Worm (Caenorhabditis elegans) whole organism, young adult: Measurements from ENCODE around the gene F41G3.20.

Experiments
- B0019.2 ChIP-seq: fragments of 200-800 bp; sonication (Bioruptor generic); conservative IDR thresholded peaks from 2 replicates; pipeline ENCODE4 v1.3.6; 2022; ENCODE audit warnings: missing genetic modification reagents, missing genetic modification characterization, missing compliant biosample characterization
- B0035.1 ChIP-seq: sonication (generic microtip); optimal IDR thresholded peaks from 2 replicates; lab custom pipeline; 2016; ENCODE audit warnings: missing genetic modification characterization, mild to moderate bottlenecking, missing compliant biosample characterization, missing genotype, missing genetic modification reagents
- B0336.3 ChIP-seq: fragments of 200-800 bp; sonication (Bioruptor generic); IDR thresholded peaks from 2 replicates; pipeline ENCODE4 v1.3.6; 2022; ENCODE audit warnings: missing genetic modification characterization, missing compliant biosample characterization
- F10E7.11 ChIP-seq: sonication (generic microtip); optimal IDR thresholded peaks from 2 replicates; lab custom pipeline; 2017; ENCODE audit warnings: mild to moderate bottlenecking, missing genetic modification characterization, moderate library complexity, missing compliant biosample characterization
- F39B2.1 ChIP-seq: fragments of 200-800 bp; sonication (Bioruptor generic); IDR thresholded peaks from 2 replicates; pipeline ENCODE4 v1.3.6; 2022; ENCODE audit warnings: missing genetic modification reagents, missing genetic modification characterization, missing compliant biosample characterization
- T26A5.8 ChIP-seq: sonication (generic microtip); optimal IDR thresholded peaks from 2 replicates; lab custom pipeline; 2016; ENCODE audit warnings: missing genetic modification characterization, missing compliant biosample characterization
- Y56A3A.18 ChIP-seq: fragments of 200-800 bp; sonication (Bioruptor generic); IDR thresholded peaks from 2 replicates; pipeline ENCODE4 v1.3.6; 2022; ENCODE audit warnings: missing genetic modification reagents, missing genetic modification characterization, missing compliant biosample characterization
- atf-7 ChIP-seq: sonication (generic microtip); optimal IDR thresholded peaks from 2 replicates; lab custom pipeline; 2017; ENCODE audit warnings: mild to moderate bottlenecking, missing genetic modification characterization, missing compliant biosample characterization
- attf-5 ChIP-seq: fragments of 200-800 bp; sonication (Bioruptor generic); optimal IDR thresholded peaks from 2 replicates; lab custom pipeline; 2018; ENCODE audit warnings: mild to moderate bottlenecking, missing genetic modification characterization, missing compliant biosample characterization
- attf-6 ChIP-seq: fragments of 200-800 bp; sonication (Bioruptor generic); IDR thresholded peaks from 2 replicates; pipeline ENCODE4 v1.3.6; 2022; ENCODE audit warnings: missing genetic modification reagents, missing genetic modification characterization, missing compliant biosample characterization
- bed-2 ChIP-seq: fragments of 200-800 bp; sonication (Bioruptor generic); IDR thresholded peaks from 2 replicates; pipeline ENCODE4 v1.3.6; 2022; ENCODE audit warnings: missing genetic modification reagents, missing genetic modification characterization, missing compliant biosample characterization
- cebp-2 ChIP-seq: fragments of 200-800 bp; sonication (Bioruptor generic); IDR thresholded peaks from 2 replicates; pipeline ENCODE4 v1.3.6; 2022; ENCODE audit warnings: missing genetic modification characterization, missing compliant biosample characterization
- ceh-100 ChIP-seq: fragments of 200-800 bp; sonication (Bioruptor generic); IDR thresholded peaks from 2 replicates; pipeline ENCODE4 v1.3.6; 2022; ENCODE audit warnings: missing genetic modification reagents, missing genetic modification characterization, missing compliant biosample characterization
- ceh-27 ChIP-seq: fragments of 200-800 bp; sonication (Bioruptor generic); optimal IDR thresholded peaks from 2 replicates; lab custom pipeline; 2018; ENCODE audit warnings: mild to moderate bottlenecking, missing genetic modification characterization, moderate library complexity, missing compliant biosample characterization
- ceh-79 ChIP-seq: sonication (generic microtip); optimal IDR thresholded peaks from 2 replicates; lab custom pipeline; 2017; ENCODE audit warnings: mild to moderate bottlenecking, missing genetic modification characterization, missing compliant biosample characterization
- dpff-1 ChIP-seq: sonication (generic microtip); optimal IDR thresholded peaks from 2 replicates; lab custom pipeline; 2017; ENCODE audit warnings: mild to moderate bottlenecking, missing genetic modification characterization, missing compliant biosample characterization
- dpl-1 ChIP-seq: fragments of 150-350 bp; optimal IDR thresholded peaks from 2 replicates; lab custom pipeline; 2014; ENCODE audit warnings: missing biosample characterization, missing genetic modification reagents, missing genetic modification characterization
- egl-44 ChIP-seq: fragments of 200-800 bp; sonication (Bioruptor generic); IDR thresholded peaks from 2 replicates; pipeline ENCODE4 v1.3.6; 2022; ENCODE audit warnings: missing genetic modification reagents, missing genetic modification characterization, missing compliant biosample characterization
- hlh-12 ChIP-seq: sonication (generic microtip); optimal IDR thresholded peaks from 2 replicates; lab custom pipeline; 2016; ENCODE audit warnings: missing genetic modification characterization, missing compliant biosample characterization
- hsf-1 ChIP-seq: fragments of 200-800 bp; sonication (Bioruptor generic); IDR thresholded peaks from 2 replicates; pipeline ENCODE4 v1.3.6; 2022; ENCODE audit warnings: missing genetic modification reagents, missing genetic modification characterization, missing compliant biosample characterization
- let-526 ChIP-seq: fragments of 200-800 bp; sonication (Bioruptor generic); IDR thresholded peaks from 2 replicates; pipeline ENCODE4 v1.3.6; 2022; ENCODE audit warnings: missing genetic modification reagents, missing genetic modification characterization, missing compliant biosample characterization
- lsl-1 ChIP-seq: fragments of 200-800 bp; sonication (Bioruptor generic); optimal IDR thresholded peaks from 2 replicates; lab custom pipeline; 2018; ENCODE audit warnings: mild to moderate bottlenecking, missing genetic modification characterization, moderate library complexity, missing compliant biosample characterization
- mcd-1 ChIP-seq: fragments of 200-800 bp; sonication (Bioruptor generic); IDR thresholded peaks from 2 replicates; pipeline ENCODE4 v1.3.6; 2022; ENCODE audit warnings: missing genetic modification reagents, missing genetic modification characterization, missing compliant biosample characterization
- mxl-1 ChIP-seq: sonication (generic microtip); optimal IDR thresholded peaks from 2 replicates; lab custom pipeline; 2016; ENCODE audit warnings: missing genetic modification characterization, missing compliant biosample characterization
- nhr-120 ChIP-seq: fragments of 200-800 bp; sonication (Bioruptor generic); IDR thresholded peaks from 2 replicates; pipeline ENCODE4 v1.3.6; 2022; ENCODE audit warnings: missing genetic modification characterization, missing compliant biosample characterization
- nhr-27 ChIP-seq: fragments of 200-800 bp; sonication (Bioruptor generic); optimal IDR thresholded peaks from 2 replicates; lab custom pipeline; 2018; ENCODE audit warnings: mild to moderate bottlenecking, missing genetic modification characterization, moderate library complexity, missing compliant biosample characterization
- nhr-90 ChIP-seq: sonication (generic microtip); optimal IDR thresholded peaks from 2 replicates; lab custom pipeline; 2016; ENCODE audit warnings: missing genotype, mild to moderate bottlenecking, missing genetic modification characterization, missing compliant biosample characterization
- rec-8 ChIP-seq, 2 experiments: sonication (generic microtip); optimal IDR thresholded peaks; 2 replicates each; lab custom pipeline; 2016; ENCODE audit warnings: mild to moderate bottlenecking in 2 of 2, missing genetic modification characterization in 2 of 2, missing genetic modification reagents in 2 of 2, missing genotype in 2 of 2, missing biosample characterization in 1 of 2, missing compliant biosample characterization in 1 of 2, moderate library complexity in 1 of 2
- repo-1 ChIP-seq: sonication (generic microtip); optimal IDR thresholded peaks from 2 replicates; lab custom pipeline; 2017; ENCODE audit warnings: mild to moderate bottlenecking, missing genetic modification characterization, missing compliant biosample characterization
- somi-1 ChIP-seq: fragments of 200-800 bp; sonication (Bioruptor generic); optimal IDR thresholded peaks from 2 replicates; lab custom pipeline; 2018; ENCODE audit warnings: mild to moderate bottlenecking, missing genetic modification characterization, missing compliant biosample characterization
- tbx-9 ChIP-seq: sonication (generic microtip); optimal IDR thresholded peaks from 2 replicates; lab custom pipeline; 2016; ENCODE audit warnings: borderline replicate concordance, missing genetic modification characterization, inconsistent platforms, missing compliant biosample characterization
- xnd-1 ChIP-seq: sonication (generic microtip); optimal IDR thresholded peaks from 2 replicates; lab custom pipeline; 2016; ENCODE audit warnings: missing genotype, missing genetic modification reagents, missing genetic modification characterization, missing compliant biosample characterization
- ztf-6 ChIP-seq: fragments of 200-800 bp; sonication (Bioruptor generic); IDR thresholded peaks from 2 replicates; pipeline ENCODE4 v1.3.6; 2022; ENCODE audit warnings: missing genetic modification reagents, missing genetic modification characterization, missing compliant biosample characterization

The F41G3.20 gene

DNA sequence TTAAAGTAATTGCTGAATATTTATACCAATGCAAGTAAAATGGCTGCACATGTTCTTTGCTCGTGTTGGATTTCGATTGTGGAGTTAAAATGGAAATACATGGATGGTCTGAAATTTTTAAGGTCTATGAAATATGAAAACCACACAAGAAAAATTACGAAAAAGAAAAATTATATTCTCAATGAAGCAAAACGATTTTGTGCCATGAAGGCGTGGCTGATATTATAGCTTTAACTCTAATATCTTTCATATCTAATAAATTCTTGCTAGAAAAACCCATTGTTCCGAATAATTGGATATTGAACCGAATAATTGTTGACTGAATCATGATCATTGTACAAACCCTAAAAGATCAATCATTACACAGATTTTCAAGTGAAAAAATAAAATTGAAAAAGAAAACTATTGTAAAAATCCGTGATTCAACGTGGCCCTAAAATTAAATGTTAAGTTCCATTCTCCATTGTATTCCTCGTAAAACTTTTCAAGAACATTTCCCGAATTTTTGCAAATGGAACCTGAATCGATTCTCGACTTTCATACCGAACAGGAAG is 3.9 kb upstream of the F41G3.20 start, which contains the start of the genes srx-95 and fis-1:
Gene srx-95, minus strand, starts transcription at position 101 of the 554 bp plus-strand sequence.
Gene fis-1, plus strand, starts transcription at position 504 of the 554 bp plus-strand sequence.
- TF ChIP-seq hsf-1 (no peak), nhr-90 (tag; lab: Kevin White, UChicago) (no peak), let-526 (GFP tag; lab: Robert Waterston, UW) (no peak), F39B2.1 (GFP tag; lab: Robert Waterston, UW) (no peak), ztf-6 (no peak), attf-6 (GFP tag; lab: Robert Waterston, UW) (no peak), lsl-1 (GFP tag; lab: Kevin White, UChicago) (no peak), mxl-1 (tag; lab: Kevin White, UChicago) (no peak), B0019.2 (GFP tag; lab: Robert Waterston, UW) (no peak), hlh-12 (tag; lab: Kevin White, UChicago) (no peak), dpl-1 (GFP tag; lab: Kevin White, UChicago) (no peak), Y56A3A.18 (GFP tag; lab: Robert Waterston, UW) (no peak), nhr-27 (tag; lab: Kevin White, UChicago) (no peak), attf-5 (GFP tag; lab: Kevin White, UChicago) (no peak), repo-1 (tag; lab: Kevin White, UChicago) (no peak)

DNA sequence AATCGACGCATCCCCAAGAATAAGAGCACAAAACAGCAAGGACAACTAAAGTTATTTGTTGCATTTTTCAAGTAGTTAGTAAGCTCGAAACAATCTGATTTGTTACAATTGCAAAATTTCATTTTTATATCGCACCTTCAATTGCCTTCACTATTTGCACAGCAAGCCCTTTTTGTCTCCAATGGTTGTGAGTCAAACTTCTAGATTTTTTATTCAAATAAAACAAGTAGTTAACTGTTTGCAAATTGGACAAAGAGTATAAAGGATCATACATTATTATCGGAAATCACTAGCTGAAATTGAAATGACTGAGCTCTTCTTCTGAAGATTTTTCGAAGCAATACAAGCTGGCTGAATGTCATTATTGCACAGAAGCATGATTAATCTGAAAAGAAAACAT is 2.0 kb upstream of the F41G3.20 start, which contains the start of gene F41G3.21:
Gene F41G3.21, minus strand, starts transcription at position 101 of the 400 bp plus-strand sequence.
- no peak for TF ChIP-seq xnd-1 (tag; lab: Kevin White, UChicago)
- no peak for TF ChIP-seq dpff-1
- TF ChIP-seq attf-5 (GFP tag; lab: Kevin White, UChicago), result no peak
- TF ChIP-seq, all 124 proteins: peak for 0

DNA sequence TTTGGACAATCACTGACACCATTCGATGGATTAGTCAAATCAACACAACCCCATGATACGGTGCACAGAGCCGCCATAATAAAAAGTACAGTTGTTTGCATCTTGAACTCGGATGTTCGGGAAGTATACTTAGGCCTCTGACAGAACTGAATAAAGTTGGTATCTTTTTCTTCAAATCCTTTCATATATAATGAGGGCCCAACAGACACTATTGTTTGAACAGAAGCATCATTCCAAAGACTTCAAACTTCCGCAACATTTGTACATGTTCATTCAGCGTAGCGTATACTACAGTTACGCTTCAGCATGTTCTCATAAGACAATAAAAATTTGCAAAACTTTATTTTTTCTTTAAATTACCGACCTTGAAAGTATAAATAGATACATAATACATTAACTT is 1.2 kb upstream of the F41G3.20 start, which contains the start of gene F41G3.19:
Gene F41G3.19, minus strand, starts transcription at position 101 of the 400 bp plus-strand sequence.
- TF ChIP-seq B0336.3 (GFP tag; lab: Robert Waterston, UW) (no peak), ceh-27 (no peak), mcd-1 (no peak), somi-1 (GFP tag; lab: Kevin White, UChicago) (no peak), F10E7.11 (tag; lab: Kevin White, UChicago) (no peak), ceh-79 (tag; lab: Kevin White, UChicago) (no peak), T26A5.8 (tag; lab: Kevin White, UChicago) (no peak), cebp-2 (GFP tag; lab: Robert Waterston, UW) (no peak), ceh-100 (GFP tag; lab: Robert Waterston, UW) (no peak), nhr-120 (GFP tag; lab: Robert Waterston, UW) (no peak), B0035.1 (no peak), atf-7 (tag; lab: Kevin White, UChicago) (no peak), egl-44 (GFP tag; lab: Robert Waterston, UW) (no peak), ztf-6 (no peak)
- TF ChIP-seq, all 124 proteins: peak for 0

DNA sequence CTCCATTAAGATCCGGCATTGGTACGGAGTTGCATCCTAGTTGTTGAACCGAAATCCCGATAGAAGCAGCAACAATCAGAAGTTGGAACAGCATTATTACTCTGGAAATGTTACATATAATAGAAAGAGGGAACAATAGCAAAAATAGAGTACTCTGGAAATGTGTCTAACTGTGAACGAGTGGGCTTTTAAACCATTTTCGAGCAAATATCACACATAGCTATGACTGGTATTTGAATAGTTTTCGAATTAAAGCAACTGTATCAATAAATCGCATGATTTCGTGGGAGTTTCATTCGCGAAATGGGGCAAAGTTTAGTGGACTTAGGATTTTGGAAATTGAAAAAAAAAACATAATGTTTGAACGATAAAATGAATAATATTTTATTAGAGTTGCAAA is 1.4 kb downstream of the F41G3.20 start, which contains the start of gene F41G3.10:
Gene F41G3.10, minus strand, starts transcription at position 101 of the 400 bp plus-strand sequence.
- no peak for TF ChIP-seq rec-8 (tag; optimal IDR thresholded peaks at IDR 0.05; lab: Kevin White, UChicago)
- no peak for TF ChIP-seq hsf-1
- TF ChIP-seq tbx-9 (tag; lab: Kevin White, UChicago), result no peak
- TF ChIP-seq bed-2 (GFP tag; lab: Robert Waterston, UW), result no peak
